Worm (Caenorhabditis elegans): Measurements from ENCODE around the gene abu-2.

abu-2 gene

ce11 chrX:1389382-1389983 is 21.0 kb downstream of the abu-2 start:
- TF ChIP-seq unc-62 (GFP tag; optimal IDR thresholded peaks at IDR 0.05) = no peak

- no peak for TF ChIP-seq unc-62 (GFP tag; optimal IDR thresholded peaks at IDR 0.05)
Measured at ce11 chrX:1386893-1387367, 23.5 kb downstream of the abu-2 start, which contains the start of gene F56C3.1. Gene F56C3.1, plus strand, starts transcription at chrX:1387317.

ce11 chrX:1384538-1384937 is 25.9 kb downstream of the abu-2 start, which contains the start of gene F56C3.8:
Gene F56C3.8, minus strand, starts transcription at chrX:1384638.
- TF ChIP-seq unc-62 (GFP tag; optimal IDR thresholded peaks at IDR 0.05) = no peak

ce11 chrX:1383546-1383945 is 26.9 kb downstream of the abu-2 start:
- no peak for TF ChIP-seq unc-62 (GFP tag; optimal IDR thresholded peaks at IDR 0.05)

- TF ChIP-seq unc-62 (GFP tag; optimal IDR thresholded peaks at IDR 0.05) = no peak
Measured at ce11 chrX:1381565-1381964, 28.9 kb downstream of the abu-2 start, which contains the start of gene F56C3.10. Gene F56C3.10, minus strand, starts transcription at chrX:1381665.

ce11 chrX:1379391-1379790 is 31.1 kb downstream of the abu-2 start:
- TF ChIP-seq unc-62 (GFP tag; optimal IDR thresholded peaks at IDR 0.05) = no peak

ce11 chrX:1372464-1372863 is 38.0 kb downstream of the abu-2 start:
- no peak for TF ChIP-seq unc-62 (GFP tag; optimal IDR thresholded peaks at IDR 0.05)

- TF ChIP-seq unc-62 (GFP tag; optimal IDR thresholded peaks at IDR 0.05) = no peak
Measured at ce11 chrX:1371688-1372087, 38.8 kb downstream of the abu-2 start, which contains the start of gene fbxa-190. Gene fbxa-190, plus strand, starts transcription at chrX:1372012.

- no peak for TF ChIP-seq unc-62 (GFP tag; optimal IDR thresholded peaks at IDR 0.05)
Measured at ce11 chrX:1370736-1371281, 39.6 kb downstream of the abu-2 start, which contains the start of gene F56C3.7. Gene F56C3.7, minus strand, starts transcription at chrX:1370786.

- no peak for TF ChIP-seq unc-62 (GFP tag; optimal IDR thresholded peaks at IDR 0.05)
Measured at ce11 chrX:1367416-1367815, 43.0 kb downstream of the abu-2 start, which contains the start of gene dgn-2. Gene dgn-2, minus strand, starts transcription at chrX:1367516.

ce11 chrX:1360631-1361030 is 49.8 kb downstream of the abu-2 start, which contains the start of gene F56C3.4:
Gene F56C3.4, minus strand, starts transcription at chrX:1360731.
- TF ChIP-seq unc-62 (GFP tag; optimal IDR thresholded peaks at IDR 0.05) = no peak

All from whole organism, dauer.